Worm (Caenorhabditis elegans): ENCODE data around the gene cyp-13A7.

The cyp-13A7 gene

ce11 chrII:9774653-9775052 lies 28.8 kb upstream of the cyp-13A7 start (continued):
- TF ChIP-seq ceh-9 (tag; optimal IDR thresholded peaks at IDR 0.05) (peak; percentile 62), nhr-232 (tag; optimal IDR thresholded peaks at IDR 0.05) (peak; percentile 79), eyg-1 (tag; optimal IDR thresholded peaks at IDR 0.05) (peak; percentile 64), pat-9 (tag; optimal IDR thresholded peaks at IDR 0.05) (peak; percentile 70), F13H6.1 (tag; optimal IDR thresholded peaks at IDR 0.05) (peak; percentile 41), elt-4 (tag; optimal IDR thresholded peaks at IDR 0.05) (no peak), hlh-30 (tag; optimal IDR thresholded peaks at IDR 0.05; ENCODE audit: insufficient read depth) (peak; percentile 2), unc-86 (tag; optimal IDR thresholded peaks at IDR 0.05) (peak; percentile 87), ceh-34 (tag; optimal IDR thresholded peaks at IDR 0.05) (peak; percentile 81), hlh-6 (tag; optimal IDR thresholded peaks at IDR 0.05) (peak; percentile 84), lim-6 (tag; optimal IDR thresholded peaks at IDR 0.05) (peak; percentile 32), elt-2 (tag; optimal IDR thresholded peaks at IDR 0.05) (peak; percentile 90), ceh-22 (tag; optimal IDR thresholded peaks at IDR 0.05) (no peak), ceh-14 (tag; optimal IDR thresholded peaks at IDR 0.05) (peak; percentile 87), dve-1 (tag; optimal IDR thresholded peaks at IDR 0.05) (peak; percentile 83), Y22D7AL.16 (tag; optimal IDR thresholded peaks at IDR 0.05) (peak; percentile 66), nfya-1 (tag; optimal IDR thresholded peaks at IDR 0.05) (peak; percentile 46), zip-5 (tag; optimal IDR thresholded peaks at IDR 0.05) (peak; percentile 43), ceh-2 (tag; optimal IDR thresholded peaks at IDR 0.05) (peak; percentile 76), unc-55 (GFP tag; optimal IDR thresholded peaks at IDR 0.05) (no peak), fax-1 (tag; optimal IDR thresholded peaks at IDR 0.05) (peak; percentile 68), ceh-6 (GFP tag; optimal IDR thresholded peaks at IDR 0.05) (peak; percentile 84), C38D4.7 (GFP tag; optimal IDR thresholded peaks at IDR 0.05) (peak; percentile 81), ceh-18 (tag; optimal IDR thresholded peaks at IDR 0.05) (peak; percentile 10), K02D7.2 (tag; optimal IDR thresholded peaks at IDR 0.05) (peak; percentile 50), ahr-1 (tag; optimal IDR thresholded peaks at IDR 0.05) (no peak), ceh-31 (tag; optimal IDR thresholded peaks at IDR 0.05) (peak; percentile 63), ama-1 (optimal IDR thresholded peaks at IDR 0.05) (no peak), tbx-7 (tag; optimal IDR thresholded peaks at IDR 0.05) (peak; percentile 26), ztf-16 (tag; optimal IDR thresholded peaks at IDR 0.05) (peak; percentile 86), unc-3 (GFP tag; conservative IDR thresholded peaks at IDR 0.05) (peak; percentile 63), unc-3 (tag; optimal IDR thresholded peaks at IDR 0.05) (peak; percentile 79), pax-1 (tag; optimal IDR thresholded peaks at IDR 0.05) (no peak), che-1 (tag; optimal IDR thresholded peaks at IDR 0.05) (peak; percentile 80), fkh-10 (GFP tag; optimal IDR thresholded peaks at IDR 0.05) (no peak), npax-4 (tag; optimal IDR thresholded peaks at IDR 0.05) (peak; percentile 50), K09A11.1 (tag; optimal IDR thresholded peaks at IDR 0.05; ENCODE audit: insufficient read depth) (peak; percentile 61), dmd-4 (tag; optimal IDR thresholded peaks at IDR 0.05; ENCODE audit: borderline replicate concordance) (peak; percentile 71)

- TF ChIP-seq pha-2 (tag; optimal IDR thresholded peaks at IDR 0.05) (no peak), mec-3 (tag; optimal IDR thresholded peaks at IDR 0.05; ENCODE audit: borderline replicate concordance) (no peak), hlh-8 (tag; optimal IDR thresholded peaks at IDR 0.05) (no peak), hlh-15 (tag; optimal IDR thresholded peaks at IDR 0.05) (no peak), unc-3 (GFP tag; conservative IDR thresholded peaks at IDR 0.05) (no peak), unc-3 (tag; optimal IDR thresholded peaks at IDR 0.05) (no peak), unc-55 (GFP tag; optimal IDR thresholded peaks at IDR 0.05) (no peak), ama-1 (optimal IDR thresholded peaks at IDR 0.05) (no peak), hlh-30 (tag; optimal IDR thresholded peaks at IDR 0.05; ENCODE audit: insufficient read depth) (no peak), ceh-22 (tag; optimal IDR thresholded peaks at IDR 0.05) (no peak), ceh-18 (tag; optimal IDR thresholded peaks at IDR 0.05) (no peak), odd-2 (tag; optimal IDR thresholded peaks at IDR 0.05) (no peak), unc-42 (tag; optimal IDR thresholded peaks at IDR 0.05) (no peak), pat-9 (tag; optimal IDR thresholded peaks at IDR 0.05) (no peak), madf-2 (tag; optimal IDR thresholded peaks at IDR 0.05) (no peak), pag-3 (tag; optimal IDR thresholded peaks at IDR 0.05; ENCODE audit: borderline replicate concordance) (no peak), sox-4 (tag; optimal IDR thresholded peaks at IDR 0.05) (no peak), hlh-6 (tag; optimal IDR thresholded peaks at IDR 0.05) (no peak), ahr-1 (tag; optimal IDR thresholded peaks at IDR 0.05) (no peak), ztf-16 (tag; optimal IDR thresholded peaks at IDR 0.05) (no peak)
Observed at ce11 chrII:9775790-9776189, 27.6 kb upstream of the cyp-13A7 start, which contains the start of gene T10B9.9. Gene T10B9.9, minus strand, starts transcription at chrII:9775890.
